Worm (Caenorhabditis elegans): ENCODE measurements around the gene clec-213.

- TF ChIP-seq nhr-237 (tag; optimal IDR thresholded peaks at IDR 0.05) (no peak), elt-3 (tag; optimal IDR thresholded peaks at IDR 0.05) (peak in 2 of 6 experiments; percentile 12 to 34)
Observed at ce11 chrV:7580378-7580777, 24.6 kb upstream of the clec-213 start, which contains the start of gene ets-6.

Data from whole organism, L1 larva.